Fruit fly (Drosophila melanogaster): ENCODE measurements around the gene ppk21.

The ppk21 gene

DNA sequence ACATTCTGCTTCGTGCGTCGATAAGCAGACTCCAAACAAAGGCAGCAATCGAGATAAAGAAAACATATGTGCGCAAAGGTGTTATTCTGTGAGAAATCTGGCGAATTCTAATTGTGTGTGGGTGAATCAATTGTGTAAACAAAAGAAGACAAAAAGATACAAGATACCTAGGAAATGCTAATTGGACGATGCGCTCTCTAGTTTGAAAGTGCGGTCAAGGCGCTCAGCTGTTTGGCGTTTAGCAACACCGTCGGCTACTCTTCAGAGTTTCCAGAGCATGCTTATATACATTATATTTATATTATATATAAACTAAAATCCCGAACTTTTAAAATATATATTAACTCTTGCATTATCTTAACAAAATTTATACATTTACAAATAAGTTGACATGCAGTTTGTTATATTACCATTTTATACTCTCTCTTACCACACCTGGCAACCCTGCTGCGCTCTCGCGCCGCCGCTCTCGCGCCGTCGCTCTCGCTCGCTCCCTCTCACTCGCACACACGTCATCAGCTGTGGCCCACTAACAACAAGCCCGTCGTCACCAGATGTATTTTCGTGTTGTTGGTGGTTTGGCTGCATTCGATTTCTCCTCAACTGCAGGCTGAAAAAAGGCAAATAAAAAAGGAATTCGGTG, 45.9 kb upstream of the ppk21 start, which contains the start of gene CG1907 (continued):
- peak; percentile 99 for TF ChIP-seq CG17829 (tag; optimal IDR thresholded peaks at IDR 0.05)
- no peak for TF ChIP-seq Tbp (GFP tag; optimal IDR thresholded peaks at IDR 0.05)
- TF ChIP-seq vfl (GFP tag; optimal IDR thresholded peaks at IDR 0.05), result peak; percentile 82
- TF ChIP-seq Eip74EF (GFP tag; optimal IDR thresholded peaks at IDR 0.05), result peak in 1 of 2 experiments; percentile 96
- no peak for TF ChIP-seq pita (GFP tag; optimal IDR thresholded peaks at IDR 0.05)
- TF ChIP-seq btn (GFP tag; optimal IDR thresholded peaks at IDR 0.05), result peak; percentile 53
- TF ChIP-seq Awh (GFP tag; IDR thresholded peaks at IDR 0.05), result peak; percentile 99
- peak; percentile 97 for TF ChIP-seq CG8388 (GFP tag; optimal IDR thresholded peaks at IDR 0.05)
- TF ChIP-seq Bdp1 (GFP tag; optimal IDR thresholded peaks at IDR 0.05), result peak; percentile 78
- peak; percentile 97 for TF ChIP-seq twi (tag; optimal IDR thresholded peaks at IDR 0.05)
- TF ChIP-seq CG10366 (GFP tag; IDR thresholded peaks at IDR 0.05), result peak; percentile 98
- TF ChIP-seq CG33557 (GFP tag; optimal IDR thresholded peaks at IDR 0.05), result peak; percentile 97
- peak; percentile 95 for TF ChIP-seq ro (GFP tag; IDR thresholded peaks at IDR 0.05)
- TF ChIP-seq CG10462 (GFP tag; optimal IDR thresholded peaks at IDR 0.05), result peak; percentile 96
- peak; percentile 94 for TF ChIP-seq D19B (GFP tag; optimal IDR thresholded peaks at IDR 0.05)
- TF ChIP-seq bbx (GFP tag; IDR thresholded peaks at IDR 0.05; ENCODE audit: partially characterized antibody), result no peak; the same call in 1 of the 2 replicates
- peak; percentile 93 for TF ChIP-seq MTF-1 (GFP tag; optimal IDR thresholded peaks at IDR 0.05; ENCODE audit: borderline replicate concordance)
- TF ChIP-seq dm (GFP tag; optimal IDR thresholded peaks at IDR 0.05), result peak; percentile 61
- TF ChIP-seq Asciz (GFP tag; optimal IDR thresholded peaks at IDR 0.05), result peak; percentile 98
- peak; percentile 89 for TF ChIP-seq CG2116 (GFP tag; optimal IDR thresholded peaks at IDR 0.05)
- TF ChIP-seq sob (GFP tag; IDR thresholded peaks at IDR 0.05), result peak; percentile 98
- TF ChIP-seq hb (GFP tag; IDR thresholded peaks at IDR 0.05; ENCODE audit: partially characterized antibody), result no peak
- peak; percentile 97 for TF ChIP-seq CG11456 (GFP tag; IDR thresholded peaks at IDR 0.05)
- TF ChIP-seq ewg (GFP tag; optimal IDR thresholded peaks at IDR 0.05), result peak; percentile 100
- peak; percentile 70 for TF ChIP-seq pho (GFP tag; optimal IDR thresholded peaks at IDR 0.05)
- TF ChIP-seq CG4424 (GFP tag; optimal IDR thresholded peaks at IDR 0.05), result peak; percentile 98
- peak; percentile 97 for TF ChIP-seq Six4 (GFP tag; optimal IDR thresholded peaks at IDR 0.05)
- TF ChIP-seq CG17328 (GFP tag; IDR thresholded peaks at IDR 0.05), result peak; percentile 99
- TF ChIP-seq dpn (GFP tag; optimal IDR thresholded peaks at IDR 0.05), result peak; percentile 82 to 97
- peak; percentile 88 for TF ChIP-seq Deaf1 (tag; optimal IDR thresholded peaks at IDR 0.05)
- TF ChIP-seq CG10565 (GFP tag; optimal IDR thresholded peaks at IDR 0.05), result peak; percentile 88
- TF ChIP-seq Hr78 (GFP tag; optimal IDR thresholded peaks at IDR 0.05), result peak in 1 of 2 experiments; percentile 94
- peak; percentile 99 for TF ChIP-seq tgo (GFP tag; IDR thresholded peaks at IDR 0.05)
- TF ChIP-seq CG10209 (GFP tag; optimal IDR thresholded peaks at IDR 0.05), result peak; percentile 98
- TF ChIP-seq seq (GFP tag; IDR thresholded peaks at IDR 0.05), result peak; percentile 98
- TF ChIP-seq Rfx (GFP tag; IDR thresholded peaks at IDR 0.05), result peak; percentile 99
- TF ChIP-seq Drgx (GFP tag; IDR thresholded peaks at IDR 0.05), result peak; percentile 98
- TF ChIP-seq ems (GFP tag; optimal IDR thresholded peaks at IDR 0.05), result peak; percentile 90
- TF ChIP-seq CG9876 (GFP tag; optimal IDR thresholded peaks at IDR 0.05), result peak; percentile 75
- TF ChIP-seq CG32532 (GFP tag; IDR thresholded peaks at IDR 0.05), result peak; percentile 99
- TF ChIP-seq Sox102F (GFP tag; optimal IDR thresholded peaks at IDR 0.05), result peak; percentile 98
- peak; percentile 94 for TF ChIP-seq ssp (GFP tag; IDR thresholded peaks at IDR 0.05)
- peak in 1 of 2 experiments; percentile 81 for TF ChIP-seq eve (GFP tag; optimal IDR thresholded peaks at IDR 0.05)
- TF ChIP-seq bab2 (GFP tag; optimal IDR thresholded peaks at IDR 0.05), result peak; percentile 88
- peak; percentile 97 for TF ChIP-seq odd (GFP tag; optimal IDR thresholded peaks at IDR 0.05)
- peak; percentile 76 for TF ChIP-seq CG8089 (GFP tag; optimal IDR thresholded peaks at IDR 0.05)
- TF ChIP-seq CG11247 (GFP tag; IDR thresholded peaks at IDR 0.05), result peak; percentile 98
- peak; percentile 97 for TF ChIP-seq run (tag; optimal IDR thresholded peaks at IDR 0.05)
- TF ChIP-seq CG6683 (GFP tag; optimal IDR thresholded peaks at IDR 0.05), result peak; percentile 97
- TF ChIP-seq row (GFP tag; IDR thresholded peaks at IDR 0.05), result peak; percentile 100

Measured in whole organism, embryonic.